Fruit fly (Drosophila melanogaster) whole organism, prepupa: ENCODE measurements around the gene Kah.

Source experiments
- Blimp-1 ChIP-seq: fragments of 200-800 bp; sonication (Bioruptor generic); optimal IDR thresholded peaks from 3 replicates; lab custom pipeline; 2017; ENCODE audit warnings: missing biosample characterization, missing genetic modification characterization, mild to moderate bottlenecking, moderate library complexity, missing genetic modification reagents
- CG10631 ChIP-seq: fragments of 200-800 bp; sonication (Bioruptor generic); optimal IDR thresholded peaks from 2 replicates; lab custom pipeline; 2016; ENCODE audit warnings: missing biosample characterization, missing genetic modification characterization
- CG10669 ChIP-seq: fragments of 200-800 bp; sonication (Bioruptor generic); optimal IDR thresholded peaks from 3 replicates; lab custom pipeline; 2018; ENCODE audit warnings: missing biosample characterization, mild to moderate bottlenecking, missing genetic modification characterization, moderate library complexity
- CG11762 ChIP-seq: fragments of 200-800 bp; sonication (Bioruptor generic); optimal IDR thresholded peaks from 3 replicates; lab custom pipeline; 2016; ENCODE audit warnings: missing biosample characterization, missing genetic modification characterization; ENCODE audit not compliant: insufficient read depth
- CG11902 ChIP-seq: fragments of 200-800 bp; sonication (Bioruptor generic); optimal IDR thresholded peaks from 3 replicates; lab custom pipeline; 2016; ENCODE audit warnings: missing biosample characterization, missing genetic modification characterization
- CG16779 ChIP-seq: fragments of 200-800 bp; sonication (Bioruptor generic); optimal IDR thresholded peaks from 3 replicates; lab custom pipeline; 2017; ENCODE audit warnings: missing biosample characterization, mild to moderate bottlenecking, missing genetic modification characterization
- CG32006 ChIP-seq: fragments of 200-800 bp; sonication (Bioruptor generic); optimal IDR thresholded peaks from 3 replicates; lab custom pipeline; 2017; ENCODE audit warnings: missing biosample characterization, mild to moderate bottlenecking, missing genetic modification characterization
- CG6163 ChIP-seq: fragments of 200-800 bp; sonication (Bioruptor generic); IDR thresholded peaks from 3 replicates; pipeline ENCODE4 v1.3.6; 2022; ENCODE audit warnings: missing biosample characterization, missing genetic modification characterization
- CG6276 ChIP-seq: fragments of 200-800 bp; sonication (Bioruptor generic); optimal IDR thresholded peaks from 2 replicates; lab custom pipeline; 2017; ENCODE audit warnings: missing biosample characterization, mild to moderate bottlenecking, missing genetic modification characterization
- CG8119 ChIP-seq: fragments of 200-800 bp; sonication (Bioruptor generic); IDR thresholded peaks from 3 replicates; pipeline ENCODE4 v1.3.6; 2022; ENCODE audit warnings: missing biosample characterization, missing genetic modification characterization
- CG8319 ChIP-seq: fragments of 200-800 bp; sonication (Bioruptor generic); optimal IDR thresholded peaks from 3 replicates; lab custom pipeline; 2016; ENCODE audit warnings: missing biosample characterization, missing genetic modification characterization
- CG9139 ChIP-seq: fragments of 200-800 bp; sonication (Bioruptor generic); optimal IDR thresholded peaks from 3 replicates; lab custom pipeline; 2017; ENCODE audit warnings: missing biosample characterization, mild to moderate bottlenecking, missing genetic modification characterization
- Eip75B ChIP-seq: fragments of 200-800 bp; sonication (Bioruptor generic); optimal IDR thresholded peaks from 3 replicates; lab custom pipeline; 2016; ENCODE audit warnings: missing biosample characterization, missing genetic modification characterization
- Eip78C ChIP-seq: fragments of 200-800 bp; sonication (Bioruptor generic); peaks from one replicate; lab custom pipeline; 2016; ENCODE audit warnings: missing biosample characterization, missing genetic modification characterization
- Ets21C ChIP-seq: fragments of 200-800 bp; sonication (Bioruptor generic); optimal IDR thresholded peaks from 3 replicates; lab custom pipeline; 2016; ENCODE audit warnings: missing biosample characterization, missing genetic modification characterization
- Ets96B ChIP-seq: fragments of 200-800 bp; optimal IDR thresholded peaks from 2 replicates; lab custom pipeline; 2019; ENCODE audit warnings: missing biosample characterization, mild to moderate bottlenecking, missing genetic modification characterization, moderate library complexity
- Hr39 ChIP-seq: fragments of 200-800 bp; sonication (Bioruptor generic); optimal IDR thresholded peaks from 2 replicates; lab custom pipeline; 2016; ENCODE audit warnings: missing biosample characterization, missing genetic modification characterization
- Hr4 ChIP-seq: fragments of 200-800 bp; sonication (Bioruptor generic); optimal IDR thresholded peaks from 3 replicates; lab custom pipeline; 2016; ENCODE audit warnings: missing biosample characterization, missing genetic modification characterization
- Lpt ChIP-seq: fragments of 200-800 bp; sonication (Bioruptor generic); optimal IDR thresholded peaks from 3 replicates; lab custom pipeline; 2016; ENCODE audit warnings: missing biosample characterization, missing genetic modification characterization
- Met ChIP-seq: fragments of 200-800 bp; sonication (Bioruptor generic); optimal IDR thresholded peaks from 3 replicates; lab custom pipeline; 2016; ENCODE audit warnings: missing biosample characterization, missing genetic modification characterization
- OdsH ChIP-seq: fragments of 200-800 bp; sonication (Bioruptor generic); optimal IDR thresholded peaks from 3 replicates; lab custom pipeline; 2016; ENCODE audit warnings: missing biosample characterization, missing genetic modification characterization
- Smox ChIP-seq: fragments of 200-800 bp; sonication (Bioruptor generic); optimal IDR thresholded peaks from 3 replicates; lab custom pipeline; 2016; ENCODE audit warnings: missing biosample characterization, missing genetic modification characterization
- Sox102F ChIP-seq: fragments of 200-800 bp; sonication (Bioruptor generic); optimal IDR thresholded peaks from 2 replicates; lab custom pipeline; 2016; ENCODE audit warnings: missing biosample characterization, mild to moderate bottlenecking, missing genetic modification characterization
- Sox14 ChIP-seq: fragments of 200-800 bp; sonication (Bioruptor generic); optimal IDR thresholded peaks from 3 replicates; lab custom pipeline; 2016; ENCODE audit warnings: missing biosample characterization, missing genetic modification characterization
- achi ChIP-seq: fragments of 200-800 bp; sonication (Bioruptor generic); optimal IDR thresholded peaks from 3 replicates; lab custom pipeline; 2016; ENCODE audit warnings: missing biosample characterization, missing genetic modification characterization
- cyc ChIP-seq: fragments of 200-800 bp; sonication (Bioruptor generic); optimal IDR thresholded peaks from 3 replicates; lab custom pipeline; 2016; ENCODE audit warnings: missing biosample characterization, missing genetic modification characterization
- dac ChIP-seq: fragments of 200-800 bp; sonication (Bioruptor generic); optimal IDR thresholded peaks from 2 replicates; lab custom pipeline; 2017; ENCODE audit warnings: missing biosample characterization, mild to moderate bottlenecking, missing genetic modification characterization
- dsx ChIP-seq: fragments of 200-800 bp; optimal IDR thresholded peaks from 3 replicates; lab custom pipeline; 2019; ENCODE audit warnings: missing biosample characterization, mild to moderate bottlenecking, missing genetic modification characterization, moderate library complexity; ENCODE audit not compliant: poor library complexity, severe bottlenecking
- eg ChIP-seq: fragments of 200-800 bp; sonication (Bioruptor generic); IDR thresholded peaks from 3 replicates; pipeline ENCODE4 v1.3.6; 2022; ENCODE audit warnings: missing biosample characterization, missing genetic modification characterization
- esn ChIP-seq: fragments of 200-800 bp; sonication (Bioruptor generic); optimal IDR thresholded peaks from 2 replicates; lab custom pipeline; 2016; ENCODE audit warnings: missing biosample characterization, mild to moderate bottlenecking, missing genetic modification characterization, moderate library complexity
- fd85E ChIP-seq: fragments of 200-800 bp; sonication (Bioruptor generic); optimal IDR thresholded peaks from 3 replicates; lab custom pipeline; 2016; ENCODE audit warnings: missing biosample characterization, missing genetic modification characterization
- fkh ChIP-seq: fragments of 200-800 bp; sonication (Bioruptor generic); optimal IDR thresholded peaks from 3 replicates; lab custom pipeline; 2017; ENCODE audit warnings: missing biosample characterization, mild to moderate bottlenecking, missing genetic modification characterization, moderate library complexity
- lz ChIP-seq: fragments of 200-800 bp; sonication (Bioruptor generic); optimal IDR thresholded peaks from 3 replicates; lab custom pipeline; 2016; ENCODE audit warnings: missing biosample characterization, missing genetic modification characterization
- net ChIP-seq: fragments of 200-800 bp; sonication (Bioruptor generic); optimal IDR thresholded peaks from 3 replicates; lab custom pipeline; 2016; ENCODE audit warnings: missing biosample characterization, missing genetic modification characterization
- pdm3 ChIP-seq: fragments of 200-800 bp; sonication (Bioruptor generic); optimal IDR thresholded peaks from 3 replicates; lab custom pipeline; 2016; ENCODE audit warnings: missing biosample characterization, missing genetic modification characterization
- spab ChIP-seq: fragments of 200-800 bp; sonication (Bioruptor generic); optimal IDR thresholded peaks from 2 replicates; lab custom pipeline; 2017; ENCODE audit warnings: missing biosample characterization, mild to moderate bottlenecking, missing genetic modification characterization, missing genetic modification reagents
- ss ChIP-seq, 2 experiments: fragments of 200-800 bp; sonication (Bioruptor generic); optimal IDR thresholded peaks; 2 replicates in 1 of 2; 3 replicates in 1 of 2; lab custom pipeline; 2017 to 2018; ENCODE audit warnings: mild to moderate bottlenecking in 2 of 2, missing biosample characterization in 2 of 2, missing genetic modification characterization in 2 of 2, moderate library complexity in 1 of 2
- svp ChIP-seq: fragments of 200-800 bp; sonication (Bioruptor generic); peaks from one replicate; lab custom pipeline; 2016; ENCODE audit warnings: missing biosample characterization, missing genetic modification characterization
- topi ChIP-seq: fragments of 200-800 bp; sonication (Bioruptor generic); optimal IDR thresholded peaks from 3 replicates; lab custom pipeline; 2016; ENCODE audit warnings: missing biosample characterization, missing genetic modification characterization
- vri ChIP-seq: fragments of 200-800 bp; sonication (Bioruptor generic); optimal IDR thresholded peaks from 3 replicates; lab custom pipeline; 2016; ENCODE audit warnings: missing biosample characterization, mild to moderate bottlenecking, missing genetic modification characterization

Kah gene

DNA sequence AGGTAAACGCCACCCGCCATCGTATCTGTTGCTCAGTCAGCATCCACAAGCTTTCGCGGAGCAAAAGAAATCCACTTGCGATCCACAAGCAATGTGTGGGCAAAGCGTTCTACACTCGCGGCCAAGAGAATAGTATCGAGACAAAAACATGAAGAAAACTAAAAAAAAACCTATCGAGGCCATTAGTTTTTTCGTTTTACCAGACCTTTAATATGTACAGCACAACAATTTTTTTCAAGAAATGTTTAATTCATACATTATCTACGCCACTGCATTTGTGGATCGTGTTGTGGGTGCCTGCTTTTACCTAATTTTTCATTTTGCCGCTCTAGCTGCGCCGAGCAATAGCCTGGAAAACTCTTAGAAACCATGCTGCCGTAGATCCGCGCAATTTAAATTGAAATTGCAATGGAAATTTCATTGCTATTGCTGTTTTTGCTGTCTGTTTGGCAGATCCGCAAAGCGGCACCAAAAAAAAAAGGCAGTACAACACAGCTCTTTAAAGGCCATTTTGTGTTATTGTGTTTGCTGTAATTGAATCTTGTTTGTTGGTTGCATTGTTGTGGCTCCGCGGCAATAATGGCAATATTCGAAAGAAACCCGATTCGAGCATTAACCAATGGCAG is 26.0 kb downstream of the Kah start (continued):
- TF ChIP-seq CG10669 (GFP tag; lab: Kevin White, UChicago) (no peak), dac (GFP tag; lab: Kevin White, UChicago) (peak; percentile 54), ss (GFP tag; optimal IDR thresholded peaks at IDR 0.05; lab: Kevin White, UChicago) (peak in 1 of 2 experiments; percentile 24), Eip78C (GFP tag; lab: Kevin White, UChicago) (peak; percentile 92), CG8319 (GFP tag; lab: Kevin White, UChicago) (peak; percentile 31), Hr39 (GFP tag; lab: Kevin White, UChicago) (peak; percentile 33), Hr4 (GFP tag; lab: Kevin White, UChicago) (peak; percentile 81), CG10631 (peak; percentile 30), CG6276 (peak; percentile 93), vri (GFP tag; lab: Kevin White, UChicago) (no peak), CG8119 (peak; percentile 88), CG9139 (GFP tag; lab: Kevin White, UChicago) (no peak)

DNA sequence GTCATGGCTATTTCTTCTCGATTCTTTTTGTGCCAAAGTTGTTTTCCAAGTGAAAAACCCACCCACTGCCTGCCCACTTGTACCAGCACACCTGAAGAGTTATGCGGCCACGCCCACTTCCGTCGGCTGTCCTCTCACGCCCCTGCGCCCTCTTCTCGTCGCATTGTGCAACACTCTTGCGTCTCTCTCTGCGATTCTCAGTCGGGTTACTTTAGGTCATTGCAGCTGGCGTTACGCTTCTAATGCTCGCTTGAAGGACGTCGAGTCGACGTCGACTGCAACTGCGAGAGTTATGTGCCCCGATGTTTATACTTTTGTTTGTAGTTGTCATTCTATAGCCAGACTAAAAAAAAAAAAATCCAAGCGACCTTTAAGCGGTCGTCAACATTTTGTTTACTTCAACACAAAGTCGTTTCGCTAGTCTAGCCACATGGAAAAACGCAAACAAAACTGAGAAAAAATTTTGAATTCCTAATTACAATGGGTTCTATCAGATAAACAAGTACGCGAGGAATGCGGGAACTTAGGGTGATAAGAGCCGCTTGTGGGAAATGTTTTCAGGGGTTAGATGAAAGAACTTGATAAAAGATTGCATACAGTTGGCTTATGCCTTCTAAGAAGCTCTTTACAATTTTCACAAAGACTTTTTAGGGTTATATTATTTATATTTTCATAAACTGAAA is 27.2 kb downstream of the Kah start:
- TF ChIP-seq net (GFP tag; lab: Kevin White, UChicago), result no peak
- peak; percentile 57 for TF ChIP-seq fkh (GFP tag; lab: Kevin White, UChicago)
- TF ChIP-seq Eip78C (GFP tag; lab: Kevin White, UChicago), result peak; percentile 32
- 0 out of 3 replicates have a peak, but pooled peaks have one; percentile 22 for TF ChIP-seq eg (GFP tag; lab: Robert Waterston, UW)
- no peak for TF ChIP-seq CG8119
- no peak for TF ChIP-seq achi
- TF ChIP-seq CG6163 (GFP tag; lab: Robert Waterston, UW), result 0 out of 3 replicates have a peak, but pooled peaks have one; percentile 27

DNA sequence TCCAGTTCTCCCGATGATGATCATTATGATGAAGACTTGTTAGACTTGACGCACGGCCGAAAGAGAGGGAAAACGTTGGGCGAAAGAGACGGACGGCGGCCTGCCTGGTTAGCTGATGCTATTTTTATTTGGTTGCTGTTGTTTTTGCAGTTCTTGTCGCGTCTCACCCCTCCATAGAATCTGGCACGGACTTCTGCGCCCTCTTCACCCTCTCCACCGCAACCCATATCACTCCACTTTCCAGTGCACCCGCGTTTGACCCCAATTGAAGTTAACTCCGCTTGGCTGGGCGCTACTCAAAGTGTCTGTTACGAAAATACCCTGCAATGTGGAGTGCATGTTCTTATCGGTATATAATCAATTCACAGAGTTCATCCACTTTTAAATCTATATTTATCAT is 28.0 kb downstream of the Kah start:
- no peak for TF ChIP-seq cyc
- no peak for TF ChIP-seq Sox14 (GFP tag; lab: Kevin White, UChicago)
- no peak for TF ChIP-seq Eip75B (GFP tag; lab: Kevin White, UChicago)
- TF ChIP-seq esn, result no peak
- TF ChIP-seq pdm3 (GFP tag; lab: Kevin White, UChicago), result no peak
- no peak for TF ChIP-seq Sox102F (GFP tag; lab: Kevin White, UChicago)
- TF ChIP-seq net (GFP tag; lab: Kevin White, UChicago), result no peak
- no peak for TF ChIP-seq dac (GFP tag; lab: Kevin White, UChicago)
- no peak; the same call in 2 of the 3 replicates for TF ChIP-seq eg (GFP tag; lab: Robert Waterston, UW)
- no peak for TF ChIP-seq CG10669 (GFP tag; lab: Kevin White, UChicago)
- no peak for TF ChIP-seq OdsH (GFP tag; lab: Kevin White, UChicago)
- no peak for TF ChIP-seq topi
- TF ChIP-seq fd85E (GFP tag; lab: Kevin White, UChicago), result no peak
- no peak for TF ChIP-seq CG8319 (GFP tag; lab: Kevin White, UChicago)
- no peak for TF ChIP-seq ss (GFP tag; optimal IDR thresholded peaks at IDR 0.05; lab: Kevin White, UChicago)
- peak; percentile 77 for TF ChIP-seq Eip78C (GFP tag; lab: Kevin White, UChicago)
- TF ChIP-seq svp (GFP tag; lab: Kevin White, UChicago), result peak; percentile 41
- 0 out of 3 replicates have a peak, but pooled peaks have one; percentile 39 for TF ChIP-seq CG6163 (GFP tag; lab: Robert Waterston, UW)
- TF ChIP-seq Smox (GFP tag; lab: Kevin White, UChicago), result no peak
- TF ChIP-seq CG11762 (GFP tag; lab: Kevin White, UChicago), result no peak
- TF ChIP-seq, all 60 proteins: peak for 3

DNA sequence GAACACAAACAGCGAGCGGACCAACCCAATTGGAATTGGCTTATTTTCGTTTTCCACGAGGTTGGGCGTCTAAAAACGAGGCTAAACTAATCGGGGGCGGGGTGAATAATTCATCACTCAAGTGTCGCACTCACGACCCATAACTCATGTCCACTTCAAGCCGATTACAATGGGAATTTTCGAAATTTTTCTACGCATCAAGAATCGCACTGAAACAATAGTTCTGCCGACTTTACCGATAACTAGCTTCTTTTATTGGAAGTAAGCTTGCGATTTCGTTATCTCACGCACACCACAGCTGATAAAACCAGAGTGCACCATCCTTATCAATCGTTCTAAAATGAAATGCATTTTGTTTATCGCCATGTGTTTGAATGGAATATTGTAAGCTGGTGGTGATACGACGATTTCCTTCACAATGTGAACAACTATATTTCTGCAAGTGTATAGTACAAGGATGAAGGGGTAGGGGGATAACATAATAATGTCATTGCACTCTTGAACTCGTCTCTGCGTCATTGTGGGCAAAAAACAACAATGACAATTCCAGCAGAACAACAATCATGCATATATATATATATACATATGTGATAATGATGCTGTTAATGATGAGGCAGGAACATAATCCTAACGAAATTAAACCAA is 29.6 kb downstream of the Kah start:
- peak; percentile 18 for TF ChIP-seq Lpt (GFP tag; lab: Kevin White, UChicago)
- no peak for TF ChIP-seq CG11902
- no peak for TF ChIP-seq CG11762 (GFP tag; lab: Kevin White, UChicago)
- no peak for TF ChIP-seq Met (GFP tag; lab: Kevin White, UChicago)
- TF ChIP-seq spab (GFP tag; lab: Kevin White, UChicago), result no peak
- TF ChIP-seq CG8319 (GFP tag; lab: Kevin White, UChicago), result no peak
- no peak for TF ChIP-seq Hr39 (GFP tag; lab: Kevin White, UChicago)
- no peak for TF ChIP-seq Ets96B (tag; lab: Kevin White, UChicago)
- TF ChIP-seq CG8119, result peak; percentile 48; the same call in 1 of the 3 replicates
- TF ChIP-seq Ets21C (GFP tag; lab: Kevin White, UChicago), result no peak
- TF ChIP-seq OdsH (GFP tag; lab: Kevin White, UChicago), result no peak
- no peak for TF ChIP-seq lz (GFP tag; lab: Kevin White, UChicago)
- TF ChIP-seq eg (GFP tag; lab: Robert Waterston, UW), result no peak
- TF ChIP-seq Blimp-1 (GFP tag; lab: Kevin White, UChicago), result no peak
- peak; percentile 7 for TF ChIP-seq dsx
- TF ChIP-seq CG32006 (GFP tag; lab: Kevin White, UChicago), result peak; percentile 16
- TF ChIP-seq dac (GFP tag; lab: Kevin White, UChicago), result no peak
- no peak for TF ChIP-seq CG16779 (tag; lab: Kevin White, UChicago)
- TF ChIP-seq Eip75B (GFP tag; lab: Kevin White, UChicago), result no peak
- TF ChIP-seq fd85E (GFP tag; lab: Kevin White, UChicago), result no peak
